Worm (Caenorhabditis elegans) whole organism, midembryonic: Measurements from ENCODE around the gene pals-22.

Source experiments
- T22C8.4 ChIP-seq: fragments of 200-800 bp; sonication (Bioruptor generic); IDR thresholded peaks from 2 replicates; pipeline ENCODE4 v1.3.6; 2022; ENCODE audit warnings: missing genetic modification characterization, missing compliant biosample characterization
- cog-1 ChIP-seq: sonication (generic microtip); optimal IDR thresholded peaks from 2 replicates; lab custom pipeline; 2016; ENCODE audit warnings: missing genetic modification characterization, missing compliant biosample characterization
- flt-1 ChIP-seq: fragments of 200-800 bp; sonication (Bioruptor generic); IDR thresholded peaks from 2 replicates; pipeline ENCODE4 v1.3.6; 2022; ENCODE audit warnings: missing genetic modification characterization, missing compliant biosample characterization
- klf-2 ChIP-seq: fragments of 200-800 bp; sonication (Bioruptor generic); conservative IDR thresholded peaks from 2 replicates; pipeline ENCODE4 v1.3.6; 2022; ENCODE audit warnings: missing genetic modification reagents, missing genetic modification characterization, missing compliant biosample characterization
- ref-1 ChIP-seq: fragments of 200-800 bp; sonication (Bioruptor generic); conservative IDR thresholded peaks from 2 replicates; pipeline ENCODE4 v1.3.6; 2022; ENCODE audit warnings: missing genetic modification reagents, missing genetic modification characterization, missing compliant biosample characterization
- tab-1 ChIP-seq: fragments of 200-800 bp; sonication (Bioruptor generic); IDR thresholded peaks from 2 replicates; pipeline ENCODE4 v1.3.6; 2022; ENCODE audit warnings: missing genetic modification characterization, missing compliant biosample characterization
- ztf-23 ChIP-seq: fragments of 200-800 bp; sonication (Bioruptor generic); IDR thresholded peaks from 2 replicates; pipeline ENCODE4 v1.3.6; 2022; ENCODE audit warnings: missing genetic modification reagents, missing genetic modification characterization, missing compliant biosample characterization
- ztf-29 ChIP-seq: fragments of 200-800 bp; sonication (Bioruptor generic); IDR thresholded peaks from 2 replicates; pipeline ENCODE4 v1.3.6; 2022; ENCODE audit warnings: missing genetic modification reagents, missing genetic modification characterization, missing compliant biosample characterization

DNA sequence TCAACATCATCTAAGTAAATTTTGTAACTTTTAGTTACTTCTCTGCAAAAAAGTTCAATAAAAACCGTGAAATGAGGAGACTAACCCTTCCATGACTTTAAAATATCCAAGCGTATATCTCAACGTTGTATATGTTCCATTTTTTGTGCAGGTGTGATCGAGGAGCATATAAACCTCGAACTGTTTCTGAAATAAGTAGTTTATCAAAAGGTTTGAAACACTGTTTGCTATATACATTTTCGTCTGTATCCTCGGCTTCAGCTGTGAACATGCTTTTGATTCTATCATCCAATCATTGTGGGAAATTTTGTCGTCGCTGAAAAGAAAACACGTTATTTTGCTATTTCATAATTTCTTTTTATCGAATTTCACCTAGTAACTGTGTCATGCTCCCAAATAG is 48.7 kb downstream of the pals-22 start, which contains the start of gene F40G9.5:
- no peak for TF ChIP-seq tab-1 (GFP tag; lab: Robert Waterston, UW)
- TF ChIP-seq ztf-23 (GFP tag; lab: Robert Waterston, UW), result no peak
- TF ChIP-seq ztf-29, result no peak
- no peak for TF ChIP-seq T22C8.4
- TF ChIP-seq flt-1 (GFP tag; lab: Robert Waterston, UW), result no peak
- TF ChIP-seq ref-1 (GFP tag; lab: Robert Waterston, UW), result no peak
- TF ChIP-seq klf-2 (GFP tag; lab: Robert Waterston, UW), result no peak
- TF ChIP-seq cog-1 (tag; lab: Kevin White, UChicago), result no peak
